Fruit fly (Drosophila melanogaster) whole organism, embryonic: Measurements from ENCODE around the gene tbc.
A peak's percentile ranks its signal among the peaks of the same experiment; 100 is the strongest.

Source experiments
- B-H2 ChIP-seq: fragments of 200-800 bp; sonication (Bioruptor generic); optimal IDR thresholded peaks from 2 replicates; lab custom pipeline; 2018; ENCODE audit warnings: missing biosample characterization, mild to moderate bottlenecking, missing genetic modification characterization
- CG10274 ChIP-seq: fragments of 200-800 bp; sonication (Bioruptor generic); optimal IDR thresholded peaks from 3 replicates; lab custom pipeline; 2017; ENCODE audit warnings: missing biosample characterization, mild to moderate bottlenecking, missing genetic modification characterization
- CG10366 ChIP-seq: fragments of 200-800 bp; sonication (Bioruptor generic); IDR thresholded peaks from 2 replicates; pipeline ENCODE4 v1.3.6; 2022; ENCODE audit warnings: missing biosample characterization, missing genetic modification characterization
- CG10462 ChIP-seq: fragments of 200-800 bp; sonication (Bioruptor generic); optimal IDR thresholded peaks from 2 replicates; lab custom pipeline; 2016; ENCODE audit warnings: missing biosample characterization, missing genetic modification characterization
- CG11723 ChIP-seq: fragments of 200-800 bp; sonication (Bioruptor generic); optimal IDR thresholded peaks from 2 replicates; lab custom pipeline; 2017; ENCODE audit warnings: missing biosample characterization, mild to moderate bottlenecking, missing genetic modification characterization
- CG12071 ChIP-seq: fragments of 200-800 bp; sonication (Bioruptor generic); optimal IDR thresholded peaks from 3 replicates; lab custom pipeline; 2018; ENCODE audit warnings: missing biosample characterization, mild to moderate bottlenecking, missing genetic modification characterization
- CG12219 ChIP-seq: fragments of 200-800 bp; sonication (Bioruptor generic); optimal IDR thresholded peaks from 3 replicates; lab custom pipeline; 2018; ENCODE audit warnings: missing biosample characterization, mild to moderate bottlenecking, missing genetic modification characterization
- CG14710 ChIP-seq: fragments of 200-800 bp; sonication (Bioruptor generic); optimal IDR thresholded peaks from 3 replicates; lab custom pipeline; 2019; ENCODE audit warnings: missing biosample characterization, mild to moderate bottlenecking, missing genetic modification characterization, moderate library complexity
- CG14860 ChIP-seq: fragments of 200-800 bp; sonication (Bioruptor generic); IDR thresholded peaks from 3 replicates; pipeline ENCODE4 v1.3.6; 2022; ENCODE audit warnings: missing biosample characterization, missing genetic modification characterization; ENCODE audit not compliant: partially characterized antibody
- CG31365 ChIP-seq: fragments of 200-800 bp; sonication (Bioruptor generic); optimal IDR thresholded peaks from 2 replicates; lab custom pipeline; 2018; ENCODE audit warnings: missing biosample characterization, mild to moderate bottlenecking, missing genetic modification characterization
- CG3163 ChIP-seq: fragments of 200-800 bp; sonication (Bioruptor generic); optimal IDR thresholded peaks from 3 replicates; lab custom pipeline; 2016; ENCODE audit warnings: missing biosample characterization, missing genetic modification characterization
- CG42726 ChIP-seq: fragments of 200-800 bp; sonication (Bioruptor generic); IDR thresholded peaks from 2 replicates; pipeline ENCODE4 v1.3.6; 2022; ENCODE audit warnings: missing biosample characterization, missing genetic modification characterization; ENCODE audit not compliant: partially characterized antibody
- CG6854 ChIP-seq: fragments of 200-800 bp; sonication (Bioruptor generic); optimal IDR thresholded peaks from 3 replicates; lab custom pipeline; 2017; ENCODE audit warnings: missing biosample characterization, mild to moderate bottlenecking, missing genetic modification characterization
- CG8089 ChIP-seq: fragments of 200-800 bp; sonication (Bioruptor generic); optimal IDR thresholded peaks from 3 replicates; lab custom pipeline; 2016; ENCODE audit warnings: missing biosample characterization, missing genetic modification characterization
- CG8281 ChIP-seq: fragments of 200-800 bp; sonication (Bioruptor generic); optimal IDR thresholded peaks from 2 replicates; lab custom pipeline; 2018; ENCODE audit warnings: missing biosample characterization, mild to moderate bottlenecking, missing genetic modification characterization, moderate library complexity
- CG9932 ChIP-seq: fragments of 200-800 bp; sonication (Bioruptor generic); IDR thresholded peaks from 2 replicates; pipeline ENCODE4 v1.3.6; 2022; ENCODE audit warnings: missing biosample characterization, missing genetic modification characterization
- CHES-1-like ChIP-seq: fragments of 200-800 bp; sonication (Bioruptor generic); optimal IDR thresholded peaks from 2 replicates; lab custom pipeline; 2016; ENCODE audit warnings: missing biosample characterization, missing genetic modification characterization
- CrebB ChIP-seq: fragments of 200-800 bp; sonication (Bioruptor generic); optimal IDR thresholded peaks from 3 replicates; lab custom pipeline; 2018; ENCODE audit warnings: missing biosample characterization, mild to moderate bottlenecking, missing genetic modification characterization
- D ChIP-seq, 2 experiments: fragments of 200-800 bp in 1 of 2; fragments of >200 bp in 1 of 2; sonication (Bioruptor generic) in 1 of 2; optimal IDR thresholded peaks; 2 replicates in 1 of 2; 3 replicates in 1 of 2; lab custom pipeline; 2017; ENCODE audit warnings: mild to moderate bottlenecking in 1 of 2, missing biosample characterization in 1 of 2, missing genetic modification characterization in 1 of 2, missing genetic modification reagents in 1 of 2
- Dref ChIP-seq: fragments of 200-800 bp; sonication (Bioruptor generic); IDR thresholded peaks from 2 replicates; pipeline ENCODE4 v1.3.6; 2022; ENCODE audit warnings: missing biosample characterization, missing genetic modification characterization
- E2f2 ChIP-seq: fragments of 200-800 bp; sonication (Bioruptor generic); IDR thresholded peaks from 2 replicates; pipeline ENCODE4 v1.3.6; 2022; ENCODE audit warnings: missing biosample characterization, missing genetic modification characterization
- Ets65A ChIP-seq: fragments of 200-800 bp; sonication (Bioruptor generic); peaks from one replicate; lab custom pipeline; 2016; ENCODE audit warnings: missing biosample characterization, missing genetic modification characterization
- HLHmδ ChIP-seq: fragments of 200-800 bp; sonication (Bioruptor generic); optimal IDR thresholded peaks from 2 replicates; lab custom pipeline; 2018; ENCODE audit warnings: missing biosample characterization, mild to moderate bottlenecking, missing genetic modification characterization, moderate library complexity
- Neu2 ChIP-seq: fragments of 200-800 bp; sonication (Bioruptor generic); optimal IDR thresholded peaks from 3 replicates; lab custom pipeline; 2016; ENCODE audit warnings: missing biosample characterization, missing genetic modification characterization, borderline replicate concordance
- Oaz ChIP-seq: fragments of 200-800 bp; sonication (Bioruptor generic); IDR thresholded peaks from 2 replicates; pipeline ENCODE4 v1.3.6; 2022; ENCODE audit warnings: missing biosample characterization, missing genetic modification characterization
- Poxn ChIP-seq: fragments of 200-800 bp; sonication (Bioruptor generic); IDR thresholded peaks from 2 replicates; pipeline ENCODE4 v1.3.6; 2022; ENCODE audit warnings: missing biosample characterization, missing genetic modification characterization
- Scr ChIP-seq: fragments of 200-800 bp; sonication (Bioruptor generic); IDR thresholded peaks from 2 replicates; pipeline ENCODE4 v1.3.6; 2022; ENCODE audit warnings: missing biosample characterization, missing genetic modification characterization; ENCODE audit not compliant: partially characterized antibody
- Xbp1 ChIP-seq: fragments of 200-800 bp; sonication (Bioruptor generic); optimal IDR thresholded peaks from 3 replicates; lab custom pipeline; 2016; ENCODE audit warnings: missing biosample characterization, mild to moderate bottlenecking, missing genetic modification characterization
- YL-1 ChIP-seq: fragments of 200-800 bp; sonication (Bioruptor generic); optimal IDR thresholded peaks from 3 replicates; lab custom pipeline; 2017; ENCODE audit warnings: missing biosample characterization, mild to moderate bottlenecking, missing genetic modification characterization
- ac ChIP-seq: fragments of 200-800 bp; sonication (Bioruptor generic); optimal IDR thresholded peaks from 3 replicates; lab custom pipeline; 2017; ENCODE audit warnings: missing biosample characterization, mild to moderate bottlenecking, missing genetic modification characterization
- ap ChIP-seq: fragments of 200-800 bp; sonication (Bioruptor generic); IDR thresholded peaks from 2 replicates; pipeline ENCODE4 v1.3.6; 2022; ENCODE audit warnings: missing biosample characterization, missing genetic modification characterization
- bsh ChIP-seq, 2 experiments: fragments of 200-800 bp; sonication (Bioruptor generic); optimal IDR thresholded peaks; 2 replicates each; lab custom pipeline; 2017 to 2018; ENCODE audit warnings: mild to moderate bottlenecking in 2 of 2, missing biosample characterization in 2 of 2, missing genetic modification characterization in 2 of 2, moderate library complexity in 1 of 2
- cg ChIP-seq: fragments of 200-800 bp; sonication (Bioruptor generic); optimal IDR thresholded peaks from 3 replicates; lab custom pipeline; 2019; ENCODE audit warnings: missing biosample characterization, mild to moderate bottlenecking, missing genetic modification characterization, moderate library complexity
- chn ChIP-seq: fragments of 200-800 bp; sonication (Bioruptor generic); optimal IDR thresholded peaks from 2 replicates; lab custom pipeline; 2016; ENCODE audit warnings: missing biosample characterization, missing genetic modification characterization
- crc ChIP-seq: fragments of 200-800 bp; sonication (Bioruptor generic); optimal IDR thresholded peaks from 2 replicates; lab custom pipeline; 2016; ENCODE audit warnings: missing biosample characterization, missing genetic modification characterization
- dysf ChIP-seq: fragments of 200-800 bp; sonication (Bioruptor generic); IDR thresholded peaks from 3 replicates; pipeline ENCODE4 v1.3.6; 2022; ENCODE audit warnings: missing biosample characterization, missing genetic modification characterization
- ems ChIP-seq: fragments of 200-800 bp; sonication (Bioruptor generic); optimal IDR thresholded peaks from 3 replicates; lab custom pipeline; 2016; ENCODE audit warnings: missing biosample characterization, missing genetic modification characterization
- en ChIP-seq: fragments of 200-800 bp; sonication (Bioruptor generic); optimal IDR thresholded peaks from 2 replicates; lab custom pipeline; 2016; ENCODE audit warnings: missing biosample characterization, missing genetic modification characterization
- gcm2 ChIP-seq: fragments of 200-800 bp; sonication (Bioruptor generic); optimal IDR thresholded peaks from 2 replicates; lab custom pipeline; 2016; ENCODE audit warnings: missing biosample characterization, missing genetic modification characterization
- gem ChIP-seq: fragments of 200-800 bp; sonication (Bioruptor generic); optimal IDR thresholded peaks from 2 replicates; lab custom pipeline; 2019; ENCODE audit warnings: missing biosample characterization, mild to moderate bottlenecking, missing genetic modification characterization, moderate library complexity
- gsb ChIP-seq: fragments of 200-800 bp; sonication (Bioruptor generic); IDR thresholded peaks from 2 replicates; pipeline ENCODE4 v1.3.6; 2022; ENCODE audit warnings: missing biosample characterization, missing genetic modification characterization
- jigr1 ChIP-seq: fragments of 200-800 bp; sonication (Bioruptor generic); IDR thresholded peaks from 3 replicates; pipeline ENCODE4 v1.3.6; 2022; ENCODE audit warnings: missing biosample characterization, missing genetic modification characterization
- lilli ChIP-seq: fragments of 200-800 bp; sonication (Bioruptor generic); optimal IDR thresholded peaks from 3 replicates; lab custom pipeline; 2016; ENCODE audit warnings: missing biosample characterization, missing genetic modification characterization
- mld ChIP-seq: fragments of 200-800 bp; sonication (Bioruptor generic); IDR thresholded peaks from 3 replicates; pipeline ENCODE4 v1.3.6; 2022; ENCODE audit warnings: missing biosample characterization, missing genetic modification characterization; ENCODE audit not compliant: partially characterized antibody
- pita ChIP-seq: fragments of 200-800 bp; sonication (Bioruptor generic); optimal IDR thresholded peaks from 2 replicates; lab custom pipeline; 2017; ENCODE audit warnings: missing biosample characterization, mild to moderate bottlenecking, missing genetic modification characterization
- rib ChIP-seq: fragments of 200-800 bp; sonication (Bioruptor generic); IDR thresholded peaks from 2 replicates; pipeline ENCODE4 v1.3.6; 2022; ENCODE audit warnings: missing biosample characterization, missing genetic modification characterization
- row ChIP-seq: fragments of 200-800 bp; sonication (Bioruptor generic); IDR thresholded peaks from 3 replicates; pipeline ENCODE4 v1.3.6; 2022; ENCODE audit warnings: missing biosample characterization, missing genetic modification characterization
- slbo ChIP-seq: fragments of 200-800 bp; sonication (Bioruptor generic); IDR thresholded peaks from 2 replicates; pipeline ENCODE4 v1.3.6; 2022; ENCODE audit warnings: missing biosample characterization, missing genetic modification characterization
- sob ChIP-seq: fragments of 200-800 bp; sonication (Bioruptor generic); IDR thresholded peaks from 2 replicates; pipeline ENCODE4 v1.3.6; 2022; ENCODE audit warnings: missing biosample characterization, missing genetic modification characterization
- ssp ChIP-seq: fragments of 200-800 bp; sonication (Bioruptor generic); IDR thresholded peaks from 2 replicates; pipeline ENCODE4 v1.3.6; 2022; ENCODE audit warnings: missing biosample characterization, missing genetic modification characterization
- tup ChIP-seq: fragments of 200-800 bp; sonication (Bioruptor generic); optimal IDR thresholded peaks from 2 replicates; lab custom pipeline; 2016; ENCODE audit warnings: missing biosample characterization, mild to moderate bottlenecking, missing genetic modification characterization, moderate library complexity

The tbc gene

dm6 chrX:20501040-20501609 is 52.0 kb downstream of the tbc start (continued):
- TF ChIP-seq Neu2 (GFP tag; lab: Kevin White, UChicago) (no peak), ems (GFP tag; lab: Kevin White, UChicago) (no peak), rib (GFP tag; lab: Robert Waterston, UW) (no peak), HLHmδ (GFP tag; lab: Kevin White, UChicago) (no peak), dysf (GFP tag; lab: Robert Waterston, UW) (peak; percentile 42; the same call in 1 of the 3 replicates), ac (GFP tag; lab: Kevin White, UChicago) (no peak), mld (GFP tag; lab: Robert Waterston, UW) (no peak), CG11723 (GFP tag; lab: Kevin White, UChicago) (no peak), CG9932 (GFP tag; lab: Robert Waterston, UW) (no peak), CG8089 (GFP tag; lab: Kevin White, UChicago) (no peak), en (no peak), CG10366 (no peak), gem (tag; lab: Kevin White, UChicago) (peak; percentile 71), Xbp1 (GFP tag; lab: Kevin White, UChicago) (peak; percentile 51), sob (GFP tag; lab: Robert Waterston, UW) (peak; percentile 23; the same call in 1 of the 2 replicates), CrebB (tag; lab: Kevin White, UChicago) (no peak), chn (GFP tag; lab: Kevin White, UChicago) (peak; percentile 42), CG42726 (GFP tag; lab: Robert Waterston, UW) (no peak), D (optimal IDR thresholded peaks at IDR 0.05; lab: Kevin White, UChicago) (no peak), D (GFP tag; optimal IDR thresholded peaks at IDR 0.05; lab: Kevin White, UChicago) (no peak), ap (GFP tag; lab: Robert Waterston, UW) (no peak), CG14710 (no peak), gcm2 (GFP tag; lab: Kevin White, UChicago) (no peak), E2f2 (GFP tag; lab: Robert Waterston, UW) (no peak), pita (GFP tag; lab: Kevin White, UChicago) (no peak), CG12071 (no peak), ssp (GFP tag; lab: Robert Waterston, UW) (no peak), Oaz (GFP tag; lab: Robert Waterston, UW) (no peak), Ets65A (GFP tag; lab: Kevin White, UChicago) (peak; percentile 87), CG6854 (no peak), CG3163 (GFP tag; lab: Kevin White, UChicago) (no peak), row (peak; percentile 47), B-H2 (GFP tag; lab: Kevin White, UChicago) (no peak), tup (no peak), Dref (GFP tag; lab: Robert Waterston, UW) (no peak), CG8281 (tag; lab: Kevin White, UChicago) (no peak), CG10462 (GFP tag; lab: Kevin White, UChicago) (no peak), gsb (GFP tag; lab: Robert Waterston, UW) (no peak), CG10274 (no peak), jigr1 (no peak), bsh (GFP tag; optimal IDR thresholded peaks at IDR 0.05; lab: Kevin White, UChicago) (peak; percentile 61 to 77), CHES-1-like (GFP tag; lab: Kevin White, UChicago) (peak; percentile 11), YL-1 (GFP tag; lab: Kevin White, UChicago) (no peak), slbo (peak; percentile 72), CG14860 (GFP tag; lab: Robert Waterston, UW) (no peak), CG12219 (GFP tag; lab: Kevin White, UChicago) (peak; percentile 19), crc (GFP tag; lab: Kevin White, UChicago) (no peak), Scr (GFP tag; lab: Robert Waterston, UW) (no peak), Poxn (GFP tag; lab: Robert Waterston, UW) (no peak), lilli (GFP tag; lab: Kevin White, UChicago) (peak; percentile 44), CG31365 (no peak), cg (GFP tag; lab: Kevin White, UChicago) (no peak)
